Fruit fly (Drosophila melanogaster): ENCODE measurements around the gene CG5854.

Gene CG5854

DNA sequence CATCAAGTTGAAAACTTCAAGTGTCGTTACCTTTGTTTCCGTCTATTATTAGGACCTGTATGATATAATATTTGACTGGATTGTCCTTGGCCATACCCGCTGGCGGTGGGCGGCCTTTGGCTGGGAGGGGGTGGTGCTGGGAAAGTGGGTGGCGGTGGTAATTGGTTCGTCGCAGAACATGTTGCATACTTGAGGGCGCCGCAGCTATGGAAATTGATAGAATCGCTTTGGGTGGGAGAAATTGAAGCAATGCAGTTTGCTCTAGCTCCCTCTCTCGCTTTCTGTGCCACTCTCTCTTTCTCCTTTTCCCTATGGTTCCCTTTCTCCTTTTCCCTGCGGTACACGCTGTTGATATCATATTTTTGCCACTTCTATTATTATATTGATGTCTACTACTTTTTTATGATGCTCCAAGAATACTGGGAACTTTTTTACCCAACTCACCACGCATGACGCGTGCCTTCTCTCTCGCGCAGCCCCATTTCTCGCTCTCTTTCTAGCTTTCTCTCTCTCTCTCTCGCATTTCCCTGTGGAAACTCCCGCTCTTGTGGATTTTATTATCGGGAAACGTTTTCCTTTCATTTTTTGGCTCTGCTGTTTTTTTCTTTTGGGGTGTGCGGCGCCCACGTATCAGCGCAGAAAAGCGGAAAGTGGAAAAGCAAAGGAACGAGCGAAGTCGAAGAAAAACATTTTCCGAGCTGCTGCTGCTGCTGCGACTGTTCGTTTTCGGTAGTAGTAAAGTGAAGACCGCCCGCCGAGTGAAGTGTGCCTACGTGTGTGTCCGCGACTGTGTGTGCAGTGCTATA lies 31.4 kb downstream of the CG5854 start:
- TF ChIP-seq CG15269 (tag; optimal IDR thresholded peaks at IDR 0.05) (no peak), row (GFP tag; IDR thresholded peaks at IDR 0.05) (no peak), abd-A (tag; optimal IDR thresholded peaks at IDR 0.05) (peak; percentile 63), CG8290 (GFP tag; optimal IDR thresholded peaks at IDR 0.05) (peak; percentile 71), CG8290 (tag; optimal IDR thresholded peaks at IDR 0.05) (peak; percentile 28 to 90), sd (tag; optimal IDR thresholded peaks at IDR 0.05) (peak; percentile 1), danr (GFP tag; IDR thresholded peaks at IDR 0.05) (0 out of 2 replicates have a peak, but pooled peaks have one; percentile 18), Opbp (GFP tag; IDR thresholded peaks at IDR 0.05; ENCODE audit: partially characterized antibody) (no peak), sqz (GFP tag; optimal IDR thresholded peaks at IDR 0.05) (peak; percentile 50), chinmo (GFP tag; IDR thresholded peaks at IDR 0.05; ENCODE audit: partially characterized antibody) (0 out of 4 replicates have a peak, but pooled peaks have one; percentile 37), CG12769 (tag; optimal IDR thresholded peaks at IDR 0.05) (peak; percentile 61), Optix (GFP tag; IDR thresholded peaks at IDR 0.05) (no peak), gt (GFP tag; IDR thresholded peaks at IDR 0.05) (no peak), CG15073 (GFP tag; optimal IDR thresholded peaks at IDR 0.05) (peak; percentile 70), Deaf1 (tag; optimal IDR thresholded peaks at IDR 0.05) (peak; percentile 73), Adf1 (GFP tag; IDR thresholded peaks at IDR 0.05) (peak; percentile 29; the same call in 1 of the 2 replicates), ci (GFP tag; IDR thresholded peaks at IDR 0.05) (peak; percentile 41; the same call in 2 of the 3 replicates), hkb (optimal IDR thresholded peaks at IDR 0.05) (no peak), hkb (GFP tag; IDR thresholded peaks at IDR 0.05) (0 out of 2 replicates have a peak, but pooled peaks have one; percentile 8), sens (GFP tag) (peak; percentile 66), CG11696 (GFP tag; IDR thresholded peaks at IDR 0.05) (peak; percentile 57), CG2129 (GFP tag; IDR thresholded peaks at IDR 0.05; ENCODE audit: partially characterized antibody) (no peak), Med (GFP tag) (peak; percentile 55), Trl (optimal IDR thresholded peaks at IDR 0.05) (peak; percentile 67 to 81), Trl (GFP tag; optimal IDR thresholded peaks at IDR 0.05) (no peak), CG32767 (GFP tag; IDR thresholded peaks at IDR 0.05) (peak; percentile 36; the same call in 1 of the 2 replicates), CG1832 (GFP tag; optimal IDR thresholded peaks at IDR 0.05) (peak; percentile 56), Dek (tag; optimal IDR thresholded peaks at IDR 0.05) (no peak), lab (GFP tag; optimal IDR thresholded peaks at IDR 0.05) (peak; percentile 2), sr (GFP tag; IDR thresholded peaks at IDR 0.05) (peak; percentile 93), scrt (GFP tag; optimal IDR thresholded peaks at IDR 0.05) (peak; percentile 74), ewg (GFP tag; optimal IDR thresholded peaks at IDR 0.05) (peak; percentile 76), onecut (GFP tag; IDR thresholded peaks at IDR 0.05) (peak; percentile 57; the same call in 1 of the 2 replicates), so (GFP tag; IDR thresholded peaks at IDR 0.05) (0 out of 3 replicates have a peak, but pooled peaks have one; percentile 6)

DNA sequence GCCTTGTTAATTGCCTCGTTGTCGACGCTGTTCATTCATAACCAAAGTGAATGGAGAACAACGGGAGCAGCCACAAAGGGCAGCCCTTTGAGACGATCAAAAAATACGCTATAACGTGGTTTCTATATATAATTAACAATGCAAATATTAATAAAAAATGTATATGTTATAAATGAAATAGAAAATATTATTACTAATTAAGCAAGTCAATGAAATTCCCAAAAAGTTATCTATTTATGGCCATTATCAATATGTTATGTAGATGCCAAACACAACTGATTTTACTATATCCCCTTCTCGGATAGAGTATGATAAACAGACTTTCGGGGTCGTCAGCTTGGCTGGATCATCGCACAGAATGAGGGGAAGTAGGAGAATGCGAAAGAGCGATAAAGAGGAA lies 35.7 kb downstream of the CG5854 start:
- TF ChIP-seq stwl (tag; optimal IDR thresholded peaks at IDR 0.05) (no peak), CG6854 (GFP tag; optimal IDR thresholded peaks at IDR 0.05) (no peak), org-1 (GFP tag; optimal IDR thresholded peaks at IDR 0.05) (peak; percentile 20), CG10366 (GFP tag; IDR thresholded peaks at IDR 0.05) (peak; percentile 53), CG18476 (GFP tag; optimal IDR thresholded peaks at IDR 0.05) (no peak), Bdp1 (GFP tag; optimal IDR thresholded peaks at IDR 0.05) (no peak), CG12071 (GFP tag; optimal IDR thresholded peaks at IDR 0.05) (no peak), TFAM (GFP tag; optimal IDR thresholded peaks at IDR 0.05) (no peak), CG16863 (GFP tag; optimal IDR thresholded peaks at IDR 0.05) (no peak), hkb (optimal IDR thresholded peaks at IDR 0.05) (no peak), hkb (GFP tag; IDR thresholded peaks at IDR 0.05) (peak; percentile 64; the same call in 1 of the 2 replicates), CG8388 (GFP tag; optimal IDR thresholded peaks at IDR 0.05) (peak; percentile 47), nerfin-2 (GFP tag; IDR thresholded peaks at IDR 0.05; ENCODE audit: partially characterized antibody) (no peak), CG1529 (GFP tag; optimal IDR thresholded peaks at IDR 0.05) (no peak), zen (tag; optimal IDR thresholded peaks at IDR 0.05) (no peak), CG43689 (GFP tag; IDR thresholded peaks at IDR 0.05) (no peak), CG7987 (GFP tag; optimal IDR thresholded peaks at IDR 0.05) (no peak), CG16813 (GFP tag; IDR thresholded peaks at IDR 0.05; ENCODE audit: partially characterized antibody) (no peak), CG8924 (tag; optimal IDR thresholded peaks at IDR 0.05) (peak; percentile 54)
